Worm (Caenorhabditis elegans) whole organism, L1 larva: ENCODE data around the gene mev-1.

ENCODE experiments used
- C16A3.4 ChIP-seq: fragments of 150-350 bp; optimal IDR thresholded peaks from 2 replicates; lab custom pipeline; 2014; ENCODE audit warnings: missing biosample characterization, missing genetic modification characterization
- Y116A8C.19 ChIP-seq: sonication (generic microtip); optimal IDR thresholded peaks from 2 replicates; lab custom pipeline; 2016; ENCODE audit warnings: missing compliant biosample characterization, missing genetic modification characterization, borderline replicate concordance
- aha-1 ChIP-seq: fragments of 150-350 bp; optimal IDR thresholded peaks from 2 replicates; lab custom pipeline; 2014; ENCODE audit warnings: missing biosample characterization, missing genetic modification characterization
- aly-2 ChIP-seq: fragments of 150-350 bp; optimal IDR thresholded peaks from 2 replicates; lab custom pipeline; 2014; ENCODE audit warnings: missing biosample characterization, missing genetic modification characterization
- ama-1 ChIP-seq: fragments of 150-350 bp; optimal IDR thresholded peaks from 2 replicates; lab custom pipeline; 2014
- blmp-1 ChIP-seq: fragments of 150-350 bp; optimal IDR thresholded peaks from 2 replicates; lab custom pipeline; 2014; ENCODE audit warnings: missing biosample characterization, missing genetic modification characterization
- ceh-82 ChIP-seq, 3 experiments: fragments of 150-350 bp in 1 of 3; sonication (generic microtip) in 2 of 3; optimal IDR thresholded peaks; 2 replicates each; lab custom pipeline; 2014 to 2017; ENCODE audit warnings: missing biosample characterization in 3 of 3, missing genetic modification characterization in 3 of 3
- ces-1 ChIP-seq: fragments of 150-350 bp; optimal IDR thresholded peaks from 2 replicates; lab custom pipeline; 2014; ENCODE audit warnings: missing biosample characterization, missing genetic modification reagents, missing genetic modification characterization
- dpl-1 ChIP-seq, 3 experiments: fragments of 150-350 bp in 2 of 3; sonication (generic microtip) in 1 of 3; optimal IDR thresholded peaks; 2 replicates each; lab custom pipeline; 2014 to 2017; ENCODE audit warnings: missing biosample characterization in 3 of 3, missing genetic modification characterization in 3 of 3, missing genetic modification reagents in 3 of 3
- efl-1 ChIP-seq, 4 experiments: fragments of 150-350 bp; optimal IDR thresholded peaks in 3 of 4; peaks in 1 of 4; 1 replicate in 1 of 4; 2 replicates in 3 of 4; lab custom pipeline; 2014; ENCODE audit warnings: missing biosample characterization in 2 of 4, missing genetic modification characterization in 2 of 4, missing genetic modification reagents in 2 of 4
- efl-3 ChIP-seq: fragments of 200-800 bp; sonication (Bioruptor generic); optimal IDR thresholded peaks from 2 replicates; lab custom pipeline; 2018; ENCODE audit warnings: mild to moderate bottlenecking, missing genetic modification characterization, missing compliant biosample characterization
- egl-13 ChIP-seq: sonication (generic microtip); optimal IDR thresholded peaks from 2 replicates; lab custom pipeline; 2016; ENCODE audit warnings: missing genotype, missing genetic modification reagents, missing genetic modification characterization, missing compliant biosample characterization
- elt-2 ChIP-seq: sonication (generic microtip); optimal IDR thresholded peaks from 2 replicates; lab custom pipeline; 2016; ENCODE audit warnings: missing genetic modification characterization, mild to moderate bottlenecking, inconsistent platforms, missing compliant biosample characterization, missing genetic modification reagents
- fkh-10 ChIP-seq: sonication (generic microtip); optimal IDR thresholded peaks from 2 replicates; lab custom pipeline; 2017; ENCODE audit warnings: missing biosample characterization, missing genetic modification reagents, missing genetic modification characterization
- fkh-8 ChIP-seq: sonication (generic microtip); optimal IDR thresholded peaks from 2 replicates; lab custom pipeline; 2016; ENCODE audit warnings: mild to moderate bottlenecking, missing genetic modification characterization, missing compliant biosample characterization
- fos-1 ChIP-seq: fragments of 150-350 bp; optimal IDR thresholded peaks from 2 replicates; lab custom pipeline; 2014; ENCODE audit warnings: missing biosample characterization, missing genetic modification characterization
- grh-1 ChIP-seq: fragments of 200-800 bp; sonication (Bioruptor generic); IDR thresholded peaks from 2 replicates; pipeline ENCODE4 v1.3.6; 2022; ENCODE audit warnings: missing genetic modification reagents, missing genetic modification characterization, missing compliant biosample characterization
- hlh-17 ChIP-seq: fragments of 200-800 bp; sonication (Bioruptor generic); optimal IDR thresholded peaks from 2 replicates; lab custom pipeline; 2018; ENCODE audit warnings: missing genetic modification characterization, mild to moderate bottlenecking, missing compliant biosample characterization, moderate library complexity, borderline replicate concordance
- hlh-4 ChIP-seq: sonication (generic microtip); optimal IDR thresholded peaks from 2 replicates; lab custom pipeline; 2016; ENCODE audit warnings: mild to moderate bottlenecking, missing genetic modification characterization, missing compliant biosample characterization
- irx-1 ChIP-seq: sonication (generic microtip); optimal IDR thresholded peaks from 2 replicates; lab custom pipeline; 2016; ENCODE audit warnings: missing genetic modification characterization, missing compliant biosample characterization
- isw-1 ChIP-seq: fragments of 200-800 bp; sonication (Bioruptor generic); IDR thresholded peaks from 2 replicates; pipeline ENCODE4 v1.3.6; 2022; ENCODE audit warnings: missing genetic modification characterization, missing compliant biosample characterization
- lin-15B ChIP-seq: fragments of 150-350 bp; sonication (generic microtip); optimal IDR thresholded peaks from 3 replicates; lab custom pipeline; 2014; ENCODE audit warnings: missing biosample characterization, missing genetic modification characterization
- lin-35 ChIP-seq, 2 experiments: fragments of 150-350 bp; optimal IDR thresholded peaks; 2 replicates each; lab custom pipeline; 2014; ENCODE audit warnings: missing biosample characterization in 2 of 2, missing genetic modification characterization in 2 of 2, missing genetic modification reagents in 2 of 2
- lin-39 ChIP-seq: fragments of 150-350 bp; optimal IDR thresholded peaks from 2 replicates; lab custom pipeline; 2014; ENCODE audit warnings: missing biosample characterization, missing genetic modification reagents, missing genetic modification characterization
- lsy-2 ChIP-seq, 2 experiments: fragments of 150-350 bp; optimal IDR thresholded peaks; 2 replicates each; lab custom pipeline; 2014; ENCODE audit warnings: missing biosample characterization in 2 of 2, missing genetic modification characterization in 2 of 2
- mdl-1 ChIP-seq, 2 experiments: fragments of 150-350 bp; optimal IDR thresholded peaks; 2 replicates each; lab custom pipeline; 2014 to 2017; ENCODE audit warnings: missing biosample characterization in 2 of 2, missing genetic modification characterization in 2 of 2, inconsistent platforms in 1 of 2
- mep-1 ChIP-seq: fragments of 150-350 bp; optimal IDR thresholded peaks from 2 replicates; lab custom pipeline; 2014; ENCODE audit warnings: missing biosample characterization, missing genetic modification characterization
- nhr-12 ChIP-seq: sonication (generic microtip); optimal IDR thresholded peaks from 2 replicates; lab custom pipeline; 2017; ENCODE audit warnings: missing biosample characterization, missing genetic modification characterization
- nhr-19 ChIP-seq: fragments of 200-800 bp; sonication (Bioruptor generic); conservative IDR thresholded peaks from 2 replicates; pipeline ENCODE4 v1.3.6; 2022; ENCODE audit warnings: missing genetic modification characterization, missing compliant biosample characterization
- nhr-20 ChIP-seq: sonication (generic microtip); optimal IDR thresholded peaks from 2 replicates; lab custom pipeline; 2016; ENCODE audit warnings: mild to moderate bottlenecking, missing genetic modification characterization, missing compliant biosample characterization
- nhr-237 ChIP-seq: fragments of 150-350 bp; optimal IDR thresholded peaks from 2 replicates; lab custom pipeline; 2014; ENCODE audit warnings: missing biosample characterization, missing genetic modification characterization
- nhr-28 ChIP-seq: fragments of 150-350 bp; optimal IDR thresholded peaks from 2 replicates; lab custom pipeline; 2014; ENCODE audit warnings: missing biosample characterization, missing genetic modification characterization
- nhr-77 ChIP-seq: fragments of 150-350 bp; optimal IDR thresholded peaks from 2 replicates; lab custom pipeline; 2014; ENCODE audit warnings: missing biosample characterization, missing genetic modification characterization
- pax-3 ChIP-seq: fragments of 200-800 bp; sonication (Bioruptor generic); optimal IDR thresholded peaks from 2 replicates; lab custom pipeline; 2018; ENCODE audit warnings: mild to moderate bottlenecking, missing genetic modification characterization, moderate library complexity, missing compliant biosample characterization
- pqm-1 ChIP-seq: sonication (generic microtip); optimal IDR thresholded peaks from 3 replicates; lab custom pipeline; 2017; ENCODE audit warnings: missing biosample characterization, missing genetic modification characterization
- rnt-1 ChIP-seq: sonication (generic microtip); optimal IDR thresholded peaks from 2 replicates; lab custom pipeline; 2016; ENCODE audit warnings: mild to moderate bottlenecking, missing genetic modification characterization, moderate library complexity, missing compliant biosample characterization
- snpc-4 ChIP-seq: fragments of 150-350 bp; optimal IDR thresholded peaks from 2 replicates; lab custom pipeline; 2014; ENCODE audit warnings: missing biosample characterization, missing genetic modification characterization
- sox-4 ChIP-seq: sonication (generic microtip); optimal IDR thresholded peaks from 2 replicates; lab custom pipeline; 2016; ENCODE audit warnings: missing genetic modification characterization, missing compliant biosample characterization
- tbx-2 ChIP-seq: sonication (generic microtip); optimal IDR thresholded peaks from 2 replicates; lab custom pipeline; 2016; ENCODE audit warnings: missing genetic modification characterization, missing compliant biosample characterization
- tlp-1 ChIP-seq: fragments of 150-350 bp; optimal IDR thresholded peaks from 2 replicates; lab custom pipeline; 2014; ENCODE audit warnings: missing biosample characterization, missing genetic modification characterization
- unc-62 ChIP-seq: fragments of 150-350 bp; optimal IDR thresholded peaks from 2 replicates; lab custom pipeline; 2014; ENCODE audit warnings: missing biosample characterization, missing genetic modification reagents, missing genetic modification characterization
- unc-98 ChIP-seq: fragments of 200-800 bp; sonication (Bioruptor generic); IDR thresholded peaks from 2 replicates; pipeline ENCODE4 v1.3.6; 2022; ENCODE audit warnings: missing genetic modification characterization, missing compliant biosample characterization
- ztf-11 ChIP-seq, 2 experiments: sonication (generic microtip); optimal IDR thresholded peaks; 2 replicates each; lab custom pipeline; 2016 to 2017; ENCODE audit warnings: missing genetic modification characterization in 2 of 2, missing biosample characterization in 1 of 2, missing compliant biosample characterization in 1 of 2

The mev-1 gene

ce11 chrIII:10353423-10353822 lies 19.3 kb downstream of the mev-1 start:
- TF ChIP-seq fkh-8 (tag; lab: Kevin White, UChicago) (no peak), unc-62 (GFP tag; lab: Kevin White, UChicago) (no peak), efl-1 (optimal IDR thresholded peaks at IDR 0.05; lab: Kevin White, UChicago) (no peak), efl-1 (GFP tag; optimal IDR thresholded peaks at IDR 0.05 in 1 of 2; lab: Kevin White, UChicago) (peak in 1 of 2 experiments; percentile 22), lin-15B (tag; lab: Kevin White, UChicago) (no peak), tlp-1 (no peak), blmp-1 (tag; lab: Kevin White, UChicago) (peak; percentile 79)

- no peak for TF ChIP-seq efl-1 (optimal IDR thresholded peaks at IDR 0.05; lab: Kevin White, UChicago)
- TF ChIP-seq efl-1 (GFP tag; optimal IDR thresholded peaks at IDR 0.05 in 1 of 2; lab: Kevin White, UChicago), result no peak
- TF ChIP-seq nhr-28 (tag; lab: Kevin White, UChicago), result no peak
- TF ChIP-seq nhr-19 (GFP tag; lab: Robert Waterston, UW), result no peak
- TF ChIP-seq lsy-2 (tag; optimal IDR thresholded peaks at IDR 0.05; lab: Kevin White, UChicago), result no peak
- no peak for TF ChIP-seq isw-1
- TF ChIP-seq pax-3 (tag; lab: Kevin White, UChicago), result no peak
- TF ChIP-seq Y116A8C.19, result no peak
- TF ChIP-seq aha-1 (tag; lab: Kevin White, UChicago), result no peak
- TF ChIP-seq fkh-8 (tag; lab: Kevin White, UChicago), result no peak
- TF ChIP-seq tbx-2 (tag; lab: Kevin White, UChicago), result no peak
- no peak for TF ChIP-seq nhr-20 (tag; lab: Kevin White, UChicago)
- TF ChIP-seq efl-3, result no peak
- TF ChIP-seq ztf-11 (tag; optimal IDR thresholded peaks at IDR 0.05; lab: Kevin White, UChicago), result no peak
- no peak for TF ChIP-seq fkh-10 (GFP tag; lab: Kevin White, UChicago)
Observed at ce11 chrIII:10354591-10354990, 20.5 kb downstream of the mev-1 start.

- TF ChIP-seq pqm-1 (tag; lab: Kevin White, UChicago) (peak; percentile 44), lin-35 (GFP tag; optimal IDR thresholded peaks at IDR 0.05; lab: Kevin White, UChicago) (peak in 1 of 2 experiments; percentile 26), sox-4 (tag; lab: Kevin White, UChicago) (no peak), lin-15B (tag; lab: Kevin White, UChicago) (no peak), lsy-2 (tag; optimal IDR thresholded peaks at IDR 0.05; lab: Kevin White, UChicago) (peak in 1 of 2 experiments; percentile 3), efl-3 (no peak), ama-1 (lab: Kevin White, UChicago) (peak; percentile 37), efl-1 (optimal IDR thresholded peaks at IDR 0.05; lab: Kevin White, UChicago) (no peak), efl-1 (GFP tag; optimal IDR thresholded peaks at IDR 0.05 in 1 of 2; lab: Kevin White, UChicago) (peak in 1 of 2 experiments; percentile 35), elt-2 (tag; lab: Kevin White, UChicago) (peak; percentile 83), hlh-17 (GFP tag; lab: Kevin White, UChicago) (no peak)
- TF ChIP-seq, all 84 proteins: peak for 6
Observed at ce11 chrIII:10355382-10355781, 21.3 kb downstream of the mev-1 start, which contains the start of gene spp-1. spp-1 (minus strand) TSS chrIII:10355668.

ce11 chrIII:10357598-10358186 lies 23.6 kb downstream of the mev-1 start, which contains the start of gene umps-1:
umps-1 (minus strand) TSS chrIII:10357648.
- TF ChIP-seq hlh-4 (tag; lab: Kevin White, UChicago) (no peak), mdl-1 (tag; optimal IDR thresholded peaks at IDR 0.05; lab: Kevin White, UChicago) (peak in 1 of 2 experiments; percentile 63), ces-1 (GFP tag; lab: Kevin White, UChicago) (no peak), snpc-4 (tag; lab: Kevin White, UChicago) (peak; percentile 44), tbx-2 (tag; lab: Kevin White, UChicago) (peak; percentile 82), irx-1 (tag; lab: Kevin White, UChicago) (peak; percentile 63), ceh-82 (tag; optimal IDR thresholded peaks at IDR 0.05; lab: Kevin White, UChicago) (peak; percentile 31 to 62 (median 48)), unc-98 (GFP tag; lab: Robert Waterston, UW) (no peak), grh-1 (peak; percentile 68), C16A3.4 (tag; lab: Kevin White, UChicago) (peak; percentile 82), efl-3 (no peak), rnt-1 (tag; lab: Kevin White, UChicago) (peak; percentile 89), blmp-1 (tag; lab: Kevin White, UChicago) (peak; percentile 81), nhr-237 (peak; percentile 58), pax-3 (tag; lab: Kevin White, UChicago) (no peak), elt-2 (tag; lab: Kevin White, UChicago) (peak; percentile 31), lin-39 (tag; lab: Kevin White, UChicago) (peak; percentile 71), mep-1 (tag; lab: Kevin White, UChicago) (peak; percentile 84), nhr-19 (GFP tag; lab: Robert Waterston, UW) (peak; percentile 86), dpl-1 (GFP tag; optimal IDR thresholded peaks at IDR 0.05; lab: Kevin White, UChicago) (peak; percentile 97 to 99 (median 98)), fos-1 (tag; lab: Kevin White, UChicago) (peak; percentile 63), egl-13 (tag; lab: Kevin White, UChicago) (no peak), nhr-12 (tag; lab: Kevin White, UChicago) (no peak), lin-15B (tag; lab: Kevin White, UChicago) (peak; percentile 39), aly-2 (peak; percentile 72), lsy-2 (tag; optimal IDR thresholded peaks at IDR 0.05; lab: Kevin White, UChicago) (peak; percentile 99), nhr-20 (tag; lab: Kevin White, UChicago) (peak; percentile 86), nhr-77 (tag; lab: Kevin White, UChicago) (peak; percentile 70)
